Fruit fly (Drosophila melanogaster) whole organism, embryonic: ENCODE measurements around the gene kri.

Source experiments
- CG10462 ChIP-seq: fragments of 200-800 bp; sonication (Bioruptor generic); optimal IDR thresholded peaks from 2 replicates; lab custom pipeline; 2016; ENCODE audit warnings: missing biosample characterization, missing genetic modification characterization
- CG11504 ChIP-seq: fragments of 200-800 bp; sonication (Bioruptor generic); optimal IDR thresholded peaks from 3 replicates; lab custom pipeline; 2019; ENCODE audit warnings: missing biosample characterization, mild to moderate bottlenecking, missing genetic modification characterization, moderate library complexity
- CG11723 ChIP-seq: fragments of 200-800 bp; sonication (Bioruptor generic); optimal IDR thresholded peaks from 2 replicates; lab custom pipeline; 2017; ENCODE audit warnings: missing biosample characterization, mild to moderate bottlenecking, missing genetic modification characterization
- CG12104 ChIP-seq: fragments of 200-800 bp; sonication (Bioruptor generic); optimal IDR thresholded peaks from 3 replicates; lab custom pipeline; 2016; ENCODE audit warnings: missing biosample characterization, missing genetic modification characterization
- CG14860 ChIP-seq: fragments of 200-800 bp; sonication (Bioruptor generic); IDR thresholded peaks from 3 replicates; pipeline ENCODE4 v1.3.6; 2022; ENCODE audit warnings: missing biosample characterization, missing genetic modification characterization; ENCODE audit not compliant: partially characterized antibody
- CG15269 ChIP-seq: fragments of 200-800 bp; sonication (Bioruptor generic); optimal IDR thresholded peaks from 2 replicates; lab custom pipeline; 2018; ENCODE audit warnings: missing biosample characterization, mild to moderate bottlenecking, missing genetic modification characterization, moderate library complexity
- CG1529 ChIP-seq: fragments of 200-800 bp; sonication (Bioruptor generic); optimal IDR thresholded peaks from 3 replicates; lab custom pipeline; 2018; ENCODE audit warnings: missing biosample characterization, missing genetic modification characterization
- CG17829 ChIP-seq: fragments of 200-800 bp; optimal IDR thresholded peaks from 2 replicates; lab custom pipeline; 2019; ENCODE audit warnings: missing biosample characterization, mild to moderate bottlenecking, missing genetic modification characterization, moderate library complexity
- CG18764 ChIP-seq: fragments of 200-800 bp; sonication (Bioruptor generic); optimal IDR thresholded peaks from 3 replicates; lab custom pipeline; 2016; ENCODE audit warnings: missing biosample characterization, missing genetic modification characterization
- CG2120 ChIP-seq: fragments of 200-800 bp; sonication (Bioruptor generic); optimal IDR thresholded peaks from 3 replicates; lab custom pipeline; 2016; ENCODE audit warnings: missing biosample characterization, missing genetic modification characterization
- CG2889 ChIP-seq: fragments of 200-800 bp; sonication (Bioruptor generic); IDR thresholded peaks from 3 replicates; pipeline ENCODE4 v1.3.6; 2022; ENCODE audit warnings: missing biosample characterization, missing genetic modification characterization
- CG30403 ChIP-seq: fragments of 200-800 bp; sonication (Bioruptor generic); optimal IDR thresholded peaks from 3 replicates; lab custom pipeline; 2016; ENCODE audit warnings: missing biosample characterization, missing genetic modification characterization
- CG32772 ChIP-seq: fragments of 200-800 bp; sonication (Bioruptor generic); IDR thresholded peaks from 2 replicates; pipeline ENCODE4 v1.3.6; 2022; ENCODE audit warnings: missing biosample characterization, missing genetic modification characterization
- CG4360 ChIP-seq: fragments of 200-800 bp; sonication (Bioruptor generic); IDR thresholded peaks from 2 replicates; pipeline ENCODE4 v1.3.6; 2022; ENCODE audit warnings: missing biosample characterization, missing genetic modification characterization
- CG6813 ChIP-seq: fragments of 200-800 bp; sonication (Bioruptor generic); optimal IDR thresholded peaks from 2 replicates; lab custom pipeline; 2017; ENCODE audit warnings: missing biosample characterization, missing genetic modification characterization, mild to moderate bottlenecking, moderate library complexity, missing genetic modification reagents
- CG6854 ChIP-seq: fragments of 200-800 bp; sonication (Bioruptor generic); optimal IDR thresholded peaks from 3 replicates; lab custom pipeline; 2017; ENCODE audit warnings: missing biosample characterization, mild to moderate bottlenecking, missing genetic modification characterization
- CG9876 ChIP-seq: fragments of 200-800 bp; sonication (Bioruptor generic); optimal IDR thresholded peaks from 2 replicates; lab custom pipeline; 2016; ENCODE audit warnings: missing biosample characterization, missing genetic modification characterization
- Hmr ChIP-seq: fragments of 200-800 bp; sonication (Bioruptor generic); optimal IDR thresholded peaks from 3 replicates; lab custom pipeline; 2017; ENCODE audit warnings: mild to moderate bottlenecking, missing biosample characterization, missing genetic modification reagents, missing genetic modification characterization
- Mes4 ChIP-seq: fragments of 200-800 bp; sonication (Bioruptor generic); optimal IDR thresholded peaks from 2 replicates; lab custom pipeline; 2016; ENCODE audit warnings: missing biosample characterization, missing genetic modification characterization
- Xbp1 ChIP-seq: fragments of 200-800 bp; sonication (Bioruptor generic); optimal IDR thresholded peaks from 3 replicates; lab custom pipeline; 2016; ENCODE audit warnings: missing biosample characterization, mild to moderate bottlenecking, missing genetic modification characterization
- amos ChIP-seq: fragments of 200-800 bp; sonication (Bioruptor generic); IDR thresholded peaks from 2 replicates; pipeline ENCODE4 v1.3.6; 2022; ENCODE audit warnings: missing biosample characterization, missing genetic modification characterization; ENCODE audit not compliant: partially characterized antibody
- ap ChIP-seq: fragments of 200-800 bp; sonication (Bioruptor generic); IDR thresholded peaks from 2 replicates; pipeline ENCODE4 v1.3.6; 2022; ENCODE audit warnings: missing biosample characterization, missing genetic modification characterization
- ash1 ChIP-seq: fragments of 200-800 bp; sonication (Bioruptor generic); optimal IDR thresholded peaks from 2 replicates; lab custom pipeline; 2018; ENCODE audit warnings: missing biosample characterization, mild to moderate bottlenecking, missing genetic modification characterization
- bbx ChIP-seq: fragments of 200-800 bp; sonication (Bioruptor generic); IDR thresholded peaks from 2 replicates; pipeline ENCODE4 v1.3.6; 2022; ENCODE audit warnings: missing biosample characterization, missing genetic modification characterization; ENCODE audit not compliant: partially characterized antibody
- chinmo ChIP-seq: fragments of 200-800 bp; sonication (Bioruptor generic); IDR thresholded peaks from 4 replicates; pipeline ENCODE4 v1.3.6; 2022; ENCODE audit warnings: missing biosample characterization, missing genetic modification characterization; ENCODE audit not compliant: partially characterized antibody
- ewg ChIP-seq: fragments of 200-800 bp; sonication (Bioruptor generic); optimal IDR thresholded peaks from 3 replicates; lab custom pipeline; 2017; ENCODE audit warnings: mild to moderate bottlenecking, missing biosample characterization, missing genetic modification reagents, missing genetic modification characterization
- gsb-n ChIP-seq: fragments of 200-800 bp; sonication (Bioruptor generic); optimal IDR thresholded peaks from 3 replicates; lab custom pipeline; 2018; ENCODE audit warnings: missing biosample characterization, mild to moderate bottlenecking, missing genetic modification characterization
- kay ChIP-seq: fragments of 200-800 bp; sonication (Bioruptor generic); optimal IDR thresholded peaks from 2 replicates; lab custom pipeline; 2016; ENCODE audit warnings: missing biosample characterization, missing genetic modification characterization
- lab ChIP-seq: fragments of 200-800 bp; sonication (Bioruptor generic); optimal IDR thresholded peaks from 3 replicates; lab custom pipeline; 2017; ENCODE audit warnings: missing biosample characterization, missing genetic modification characterization, mild to moderate bottlenecking, moderate library complexity, missing genetic modification reagents
- prd ChIP-seq, 3 experiments: fragments of >200 bp in 2 of 3; fragments of 200-800 bp in 1 of 3; sonication (Bioruptor generic) in 1 of 3; optimal IDR thresholded peaks in 2 of 3; IDR thresholded peaks in 1 of 3; 2 replicates in 2 of 3; 3 replicates in 1 of 3; pipeline versions ENCODE4 v1.3.6 to Lab custom; 2017 to 2022; ENCODE audit warnings: missing biosample characterization in 1 of 3, missing genetic modification characterization in 1 of 3
- row ChIP-seq: fragments of 200-800 bp; sonication (Bioruptor generic); IDR thresholded peaks from 3 replicates; pipeline ENCODE4 v1.3.6; 2022; ENCODE audit warnings: missing biosample characterization, missing genetic modification characterization
- sd ChIP-seq: fragments of 200-800 bp; sonication (Bioruptor generic); optimal IDR thresholded peaks from 3 replicates; lab custom pipeline; 2018; ENCODE audit warnings: missing biosample characterization, mild to moderate bottlenecking, missing genetic modification characterization, moderate library complexity
- sna ChIP-seq: fragments of 200-800 bp; sonication (Bioruptor generic); IDR thresholded peaks from 2 replicates; pipeline ENCODE4 v1.3.6; 2022; ENCODE audit warnings: missing biosample characterization, missing genetic modification characterization; ENCODE audit not compliant: partially characterized antibody
- trem ChIP-seq: fragments of 200-800 bp; optimal IDR thresholded peaks from 3 replicates; lab custom pipeline; 2019; ENCODE audit warnings: missing biosample characterization, mild to moderate bottlenecking, missing genetic modification characterization, moderate library complexity
- unpg ChIP-seq: fragments of 200-800 bp; sonication (Bioruptor generic); optimal IDR thresholded peaks from 3 replicates; lab custom pipeline; 2018; ENCODE audit warnings: missing biosample characterization, mild to moderate bottlenecking, missing genetic modification characterization, moderate library complexity
- wor ChIP-seq: fragments of 200-800 bp; sonication (Bioruptor generic); IDR thresholded peaks from 2 replicates; pipeline ENCODE4 v1.3.6; 2022; ENCODE audit warnings: missing biosample characterization, missing genetic modification characterization

The kri gene

dm6 chr3L:5828684-5829083 lies 17.9 kb downstream of the kri start (continued):
- TF ChIP-seq ewg (GFP tag; lab: Kevin White, UChicago) (peak; percentile 2), CG1529 (GFP tag; lab: Kevin White, UChicago) (peak; percentile 19), CG30403 (peak; percentile 48), CG6854 (GFP tag; lab: Kevin White, UChicago) (no peak), prd (optimal IDR thresholded peaks at IDR 0.05; lab: Kevin White, UChicago) (no peak), prd (GFP tag; IDR thresholded peaks at IDR 0.05; lab: Robert Waterston, UW) (peak; percentile 34; the same call in 1 of the 3 replicates), row (GFP tag; lab: Robert Waterston, UW) (0 out of 3 replicates have a peak, but pooled peaks have one; percentile 43), CG2889 (GFP tag; lab: Robert Waterston, UW) (no peak), CG14860 (GFP tag; lab: Robert Waterston, UW) (no peak), lab (GFP tag; lab: Kevin White, UChicago) (peak; percentile 18), Hmr (peak; percentile 26), trem (tag; lab: Kevin White, UChicago) (peak; percentile 10), gsb-n (tag; lab: Kevin White, UChicago) (peak; percentile 2), Xbp1 (peak; percentile 23), CG11504 (tag; lab: Kevin White, UChicago) (peak; percentile 58), CG6813 (GFP tag; lab: Kevin White, UChicago) (no peak)

- TF ChIP-seq unpg (GFP tag; lab: Kevin White, UChicago) (no peak), CG11504 (tag; lab: Kevin White, UChicago) (peak; percentile 93)
Observed at dm6 chr3L:5830649-5831048, 19.9 kb downstream of the kri start.

dm6 chr3L:5831890-5832289 lies 21.1 kb downstream of the kri start:
- TF ChIP-seq chinmo (GFP tag; lab: Robert Waterston, UW) (0 out of 4 replicates have a peak, but pooled peaks have one; percentile 59), kay (no peak), CG32772 (GFP tag; lab: Robert Waterston, UW) (no peak), CG15269 (tag; lab: Kevin White, UChicago) (peak; percentile 24), CG2120 (GFP tag; lab: Kevin White, UChicago) (no peak), CG12104 (GFP tag; lab: Kevin White, UChicago) (no peak), CG11723 (GFP tag; lab: Kevin White, UChicago) (no peak), CG10462 (GFP tag; lab: Kevin White, UChicago) (no peak), amos (no peak), CG9876 (GFP tag; lab: Kevin White, UChicago) (no peak), CG17829 (tag; lab: Kevin White, UChicago) (no peak), prd (optimal IDR thresholded peaks at IDR 0.05; lab: Kevin White, UChicago) (no peak), prd (GFP tag; IDR thresholded peaks at IDR 0.05; lab: Robert Waterston, UW) (no peak), bbx (no peak), ap (GFP tag; lab: Robert Waterston, UW) (no peak), CG18764 (GFP tag; lab: Kevin White, UChicago) (no peak), sd (peak; percentile 53), Mes4 (GFP tag; lab: Kevin White, UChicago) (no peak), CG4360 (GFP tag; lab: Robert Waterston, UW) (no peak), ash1 (GFP tag; lab: Kevin White, UChicago) (no peak), sna (GFP tag; lab: Robert Waterston, UW) (no peak), wor (GFP tag; lab: Robert Waterston, UW) (no peak)
- TF ChIP-seq, all 482 proteins: peak for 3
